Worm (Caenorhabditis elegans) whole organism, L2 larva: ENCODE results near the gene phy-3.

ENCODE experiments used
- C34F6.9 ChIP-seq: fragments of 150-350 bp; optimal IDR thresholded peaks from 2 replicates; lab custom pipeline; 2014; ENCODE audit warnings: missing biosample characterization, missing genetic modification characterization
- F13H6.1 ChIP-seq: sonication (generic microtip); optimal IDR thresholded peaks from 2 replicates; lab custom pipeline; 2016; ENCODE audit warnings: missing genetic modification characterization, missing compliant biosample characterization
- R02D3.7 ChIP-seq: fragments of 150-350 bp; optimal IDR thresholded peaks from 2 replicates; lab custom pipeline; 2014; ENCODE audit warnings: missing biosample characterization, missing genetic modification characterization
- Y55F3AM.14 ChIP-seq: fragments of 200-800 bp; sonication (Bioruptor generic); optimal IDR thresholded peaks from 2 replicates; lab custom pipeline; 2018; ENCODE audit warnings: mild to moderate bottlenecking, missing genetic modification characterization, missing compliant biosample characterization
- ZK546.5 ChIP-seq: sonication (generic microtip); optimal IDR thresholded peaks from 2 replicates; lab custom pipeline; 2017; ENCODE audit warnings: missing biosample characterization, missing genetic modification characterization
- alr-1 ChIP-seq: fragments of 150-350 bp; optimal IDR thresholded peaks from 2 replicates; lab custom pipeline; 2014; ENCODE audit warnings: missing biosample characterization, missing genetic modification characterization
- aly-2 ChIP-seq: fragments of 150-350 bp; optimal IDR thresholded peaks from 2 replicates; lab custom pipeline; 2014; ENCODE audit warnings: missing biosample characterization, missing genetic modification characterization
- ama-1 ChIP-seq: fragments of 150-350 bp; optimal IDR thresholded peaks from 2 replicates; lab custom pipeline; 2018; ENCODE audit warnings: inconsistent platforms
- blmp-1 ChIP-seq: sonication (generic microtip); optimal IDR thresholded peaks from 2 replicates; lab custom pipeline; 2017; ENCODE audit warnings: missing genetic modification characterization, mild to moderate bottlenecking, missing compliant biosample characterization, antibody characterized with exemption, moderate library complexity; ENCODE audit not compliant: insufficient read depth
- ceh-82 ChIP-seq: fragments of 150-350 bp; optimal IDR thresholded peaks from 2 replicates; lab custom pipeline; 2014; ENCODE audit warnings: missing biosample characterization, missing genetic modification characterization
- egl-27 ChIP-seq: sonication (generic microtip); optimal IDR thresholded peaks from 3 replicates; lab custom pipeline; 2017; ENCODE audit warnings: missing biosample characterization, missing genetic modification reagents, missing genetic modification characterization
- elt-1 ChIP-seq: fragments of 150-350 bp; optimal IDR thresholded peaks from 2 replicates; lab custom pipeline; 2014; ENCODE audit warnings: missing biosample characterization, missing genetic modification characterization
- elt-3 ChIP-seq: sonication (generic microtip); optimal IDR thresholded peaks from 2 replicates; lab custom pipeline; 2017; ENCODE audit warnings: missing biosample characterization, missing genetic modification characterization
- fos-1 ChIP-seq: fragments of 150-350 bp; optimal IDR thresholded peaks from 2 replicates; lab custom pipeline; 2014; ENCODE audit warnings: missing biosample characterization, missing genetic modification characterization
- gmeb-1 ChIP-seq: fragments of 150-350 bp; optimal IDR thresholded peaks from 2 replicates; lab custom pipeline; 2014; ENCODE audit warnings: missing biosample characterization, missing genetic modification characterization
- lin-13 ChIP-seq: fragments of 150-350 bp; optimal IDR thresholded peaks from 2 replicates; lab custom pipeline; 2014; ENCODE audit warnings: missing biosample characterization, missing genetic modification reagents, missing genetic modification characterization
- lin-39 ChIP-seq: fragments of 150-350 bp; optimal IDR thresholded peaks from 2 replicates; lab custom pipeline; 2014; ENCODE audit warnings: missing biosample characterization, missing genetic modification reagents, missing genetic modification characterization
- lsy-2 ChIP-seq, 2 experiments: fragments of 150-350 bp in 1 of 2; sonication (generic microtip) in 1 of 2; optimal IDR thresholded peaks; 2 replicates each; lab custom pipeline; 2014 to 2017; ENCODE audit warnings: missing biosample characterization in 2 of 2, missing genetic modification characterization in 2 of 2
- mab-5 ChIP-seq: fragments of 150-350 bp; optimal IDR thresholded peaks from 2 replicates; lab custom pipeline; 2014; ENCODE audit warnings: missing biosample characterization, missing genetic modification characterization
- mbf-1 ChIP-seq: sonication (generic microtip); optimal IDR thresholded peaks from 2 replicates; lab custom pipeline; 2017; ENCODE audit warnings: missing biosample characterization, missing genetic modification characterization
- nhr-10 ChIP-seq: sonication (generic microtip); optimal IDR thresholded peaks from 2 replicates; lab custom pipeline; 2017; ENCODE audit warnings: missing biosample characterization, missing genetic modification characterization
- nhr-11 ChIP-seq: fragments of 150-350 bp; optimal IDR thresholded peaks from 2 replicates; lab custom pipeline; 2014; ENCODE audit warnings: missing biosample characterization, missing genetic modification characterization
- nhr-129 ChIP-seq: fragments of 150-350 bp; optimal IDR thresholded peaks from 2 replicates; lab custom pipeline; 2014; ENCODE audit warnings: missing biosample characterization, missing genetic modification characterization
- nhr-21 ChIP-seq: fragments of 150-350 bp; optimal IDR thresholded peaks from 2 replicates; lab custom pipeline; 2014; ENCODE audit warnings: missing biosample characterization, missing genetic modification characterization
- nhr-237 ChIP-seq: fragments of 150-350 bp; optimal IDR thresholded peaks from 2 replicates; lab custom pipeline; 2014; ENCODE audit warnings: missing biosample characterization, missing genetic modification characterization
- nhr-25 ChIP-seq: fragments of 150-350 bp; sonication (generic microtip); optimal IDR thresholded peaks from 3 replicates; lab custom pipeline; 2014; ENCODE audit warnings: missing biosample characterization, missing genetic modification characterization
- peb-1 ChIP-seq: fragments of 150-350 bp; optimal IDR thresholded peaks from 2 replicates; lab custom pipeline; 2014; ENCODE audit warnings: missing biosample characterization, missing genetic modification characterization
- sem-4 ChIP-seq: fragments of 150-350 bp; optimal IDR thresholded peaks from 2 replicates; lab custom pipeline; 2014; ENCODE audit warnings: missing biosample characterization, missing genetic modification reagents, missing genetic modification characterization
- skn-1 ChIP-seq: sonication (generic microtip); optimal IDR thresholded peaks from 2 replicates; lab custom pipeline; 2017; ENCODE audit warnings: missing biosample characterization, missing genetic modification characterization
- sma-3 ChIP-seq: sonication (generic microtip); optimal IDR thresholded peaks from 2 replicates; lab custom pipeline; 2016; ENCODE audit warnings: missing genetic modification reagents, missing genetic modification characterization, missing compliant biosample characterization
- sma-9 ChIP-seq, 2 experiments: fragments of 150-350 bp in 1 of 2; sonication (generic microtip) in 1 of 2; optimal IDR thresholded peaks; 2 replicates each; lab custom pipeline; 2014 to 2016; ENCODE audit warnings: missing genetic modification characterization in 2 of 2, mild to moderate bottlenecking in 1 of 2, missing biosample characterization in 1 of 2, missing compliant biosample characterization in 1 of 2, missing genetic modification reagents in 1 of 2, moderate library complexity in 1 of 2
- snpc-4 ChIP-seq: fragments of 150-350 bp; optimal IDR thresholded peaks from 2 replicates; lab custom pipeline; 2014; ENCODE audit warnings: missing biosample characterization, missing genetic modification characterization
- unc-55 ChIP-seq: fragments of 150-350 bp; sonication (generic microtip); optimal IDR thresholded peaks from 3 replicates; lab custom pipeline; 2014; ENCODE audit warnings: missing biosample characterization, missing genetic modification reagents, missing genetic modification characterization
- zag-1 ChIP-seq: fragments of 150-350 bp; optimal IDR thresholded peaks from 2 replicates; lab custom pipeline; 2014; ENCODE audit warnings: missing biosample characterization, missing genetic modification characterization
- ztf-11 ChIP-seq: sonication (generic microtip); optimal IDR thresholded peaks from 2 replicates; lab custom pipeline; 2017; ENCODE audit warnings: missing biosample characterization, missing genetic modification characterization

phy-3 gene

ce11 chrV:16815261-16815660, 17.7 kb upstream of the phy-3 start, which contains the start of gene T20B3.1:
Gene T20B3.1 (plus strand): TSS chrV:16815561.
- TF ChIP-seq sem-4 (tag; lab: Kevin White, UChicago) (no peak), elt-1 (tag; lab: Kevin White, UChicago) (no peak), sma-9 (GFP tag; optimal IDR thresholded peaks at IDR 0.05; lab: Kevin White, UChicago) (no peak), sma-9 (tag; optimal IDR thresholded peaks at IDR 0.05; lab: Kevin White, UChicago) (no peak), fos-1 (no peak), ztf-11 (tag; lab: Kevin White, UChicago) (no peak), ZK546.5 (no peak), alr-1 (no peak), egl-27 (tag; lab: Kevin White, UChicago) (no peak), unc-55 (no peak), nhr-129 (tag; lab: Kevin White, UChicago) (no peak), snpc-4 (tag; lab: Kevin White, UChicago) (no peak)
- TF ChIP-seq, all 48 proteins: peak for 0

ce11 chrV:16816707-16817106, 16.3 kb upstream of the phy-3 start:
- TF ChIP-seq gmeb-1 (tag; lab: Kevin White, UChicago) (peak; percentile 45), ceh-82 (tag; lab: Kevin White, UChicago) (no peak), sma-9 (GFP tag; optimal IDR thresholded peaks at IDR 0.05; lab: Kevin White, UChicago) (peak; percentile 29), sma-9 (tag; optimal IDR thresholded peaks at IDR 0.05; lab: Kevin White, UChicago) (no peak), sem-4 (tag; lab: Kevin White, UChicago) (no peak), sma-3 (GFP tag; lab: Kevin White, UChicago) (no peak), lsy-2 (tag; optimal IDR thresholded peaks at IDR 0.05; lab: Kevin White, UChicago) (no peak), nhr-10 (tag; lab: Kevin White, UChicago) (no peak), lin-39 (tag; lab: Kevin White, UChicago) (no peak), fos-1 (peak; percentile 42), skn-1 (tag; lab: Kevin White, UChicago) (no peak)

ce11 chrV:16821270-16821737, 11.7 kb upstream of the phy-3 start, which contains the start of gene T20B3.14:
Gene T20B3.14 (minus strand): TSS chrV:16821320.
- TF ChIP-seq unc-55 (peak; percentile 39), nhr-11 (no peak)

ce11 chrV:16827485-16827884, 5.5 kb upstream of the phy-3 start, which contains the start of gene srh-216:
Gene srh-216 (minus strand): TSS chrV:16827585.
- TF ChIP-seq skn-1 (tag; lab: Kevin White, UChicago): no peak
- no peak for TF ChIP-seq lin-13 (GFP tag; lab: Kevin White, UChicago)
- no peak for TF ChIP-seq lin-39 (tag; lab: Kevin White, UChicago)
- TF ChIP-seq ama-1: no peak
- TF ChIP-seq mbf-1: no peak
- no peak for TF ChIP-seq Y55F3AM.14 (GFP tag; lab: Kevin White, UChicago)
- no peak for TF ChIP-seq C34F6.9 (tag; lab: Kevin White, UChicago)
- TF ChIP-seq unc-55: no peak
- TF ChIP-seq nhr-21: no peak
- no peak for TF ChIP-seq nhr-11
- no peak for TF ChIP-seq gmeb-1 (tag; lab: Kevin White, UChicago)
- no peak for TF ChIP-seq nhr-10 (tag; lab: Kevin White, UChicago)
- no peak for TF ChIP-seq ceh-82 (tag; lab: Kevin White, UChicago)
- TF ChIP-seq ZK546.5: no peak
- TF ChIP-seq R02D3.7 (tag; lab: Kevin White, UChicago): no peak
- TF ChIP-seq blmp-1 (tag; lab: Kevin White, UChicago): no peak

- TF ChIP-seq elt-3 (tag; lab: Kevin White, UChicago) (no peak), zag-1 (tag; lab: Kevin White, UChicago) (no peak), peb-1 (tag; lab: Kevin White, UChicago) (no peak), aly-2 (no peak), sem-4 (tag; lab: Kevin White, UChicago) (no peak), unc-55 (no peak), alr-1 (no peak), egl-27 (tag; lab: Kevin White, UChicago) (no peak), elt-1 (tag; lab: Kevin White, UChicago) (no peak), nhr-237 (tag; lab: Kevin White, UChicago) (no peak), F13H6.1 (tag; lab: Kevin White, UChicago) (no peak), nhr-25 (tag; lab: Kevin White, UChicago) (no peak), nhr-21 (no peak), blmp-1 (tag; lab: Kevin White, UChicago) (no peak), snpc-4 (tag; lab: Kevin White, UChicago) (no peak), lin-13 (GFP tag; lab: Kevin White, UChicago) (no peak), nhr-10 (tag; lab: Kevin White, UChicago) (no peak), mab-5 (tag; lab: Kevin White, UChicago) (no peak)
These were observed 3.6 kb upstream of the phy-3 start, which contains the start of gene srh-214 for ce11 chrV:16829396-16829795. Gene srh-214 (minus strand): TSS chrV:16829755.
